Fruit fly (Drosophila melanogaster): ENCODE measurements around the gene CG14397.

dm6 chr2L:21141714-21142500 is 50.9 kb downstream of the CG14397 start, which contains the start of gene Dap160:
- TF ChIP-seq Hr96 (GFP tag; optimal IDR thresholded peaks at IDR 0.05): no peak
- no peak for TF ChIP-seq CG7045 (GFP tag; optimal IDR thresholded peaks at IDR 0.05)
- TF ChIP-seq ovo (GFP tag; optimal IDR thresholded peaks at IDR 0.05): no peak
- no peak for TF ChIP-seq Clk (GFP tag; optimal IDR thresholded peaks at IDR 0.05)
- TF ChIP-seq kay (GFP tag; ENCODE audit: borderline replicate concordance): no peak
- TF ChIP-seq CG11617 (GFP tag; optimal IDR thresholded peaks at IDR 0.05): no peak
- TF ChIP-seq pad (GFP tag; optimal IDR thresholded peaks at IDR 0.05): peak; percentile 31
- peak; percentile 58 for TF ChIP-seq Mnt (GFP tag; optimal IDR thresholded peaks at IDR 0.05)
- peak; percentile 0 for TF ChIP-seq CG7101 (tag; optimal IDR thresholded peaks at IDR 0.05)
- TF ChIP-seq CG12768 (GFP tag; optimal IDR thresholded peaks at IDR 0.05): no peak
- TF ChIP-seq cnc (optimal IDR thresholded peaks at IDR 0.05): no peak
- peak; percentile 28 for TF ChIP-seq CG14711 (tag; optimal IDR thresholded peaks at IDR 0.05)
- peak; percentile 30 for TF ChIP-seq Crg-1 (GFP tag; optimal IDR thresholded peaks at IDR 0.05)
- peak; percentile 43 for TF ChIP-seq toe (GFP tag; optimal IDR thresholded peaks at IDR 0.05)
